Worm (Caenorhabditis elegans): Measurements from ENCODE around the gene attf-3.

The attf-3 gene

DNA sequence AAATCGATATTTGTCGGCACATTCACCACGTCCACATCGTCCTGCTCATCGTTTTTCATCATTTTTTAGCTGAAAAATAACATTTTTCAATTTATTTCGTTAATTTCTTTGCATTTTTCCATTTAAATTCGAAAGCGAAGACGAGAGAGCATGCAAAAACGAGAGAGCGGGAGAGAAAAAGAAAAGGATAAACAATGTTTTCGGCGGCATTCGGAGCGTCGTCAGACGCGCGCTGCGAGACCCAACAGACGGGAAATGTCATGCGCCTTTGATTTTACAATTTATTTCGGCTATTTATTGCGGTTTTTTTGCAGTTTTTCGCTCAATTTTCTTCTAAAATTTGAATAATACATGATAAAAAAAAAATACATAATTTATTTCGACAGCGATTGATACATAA is at the start of gene attf-3:
attf-3 (minus strand) TSS at position 69 of the 400 bp plus-strand sequence.
- no peak for TF ChIP-seq flh-1 (GFP tag; optimal IDR thresholded peaks at IDR 0.05)
- TF ChIP-seq lin-13 (tag; optimal IDR thresholded peaks at IDR 0.05): peak; percentile 56
- peak; percentile 50 for TF ChIP-seq ceh-39 (tag; optimal IDR thresholded peaks at IDR 0.05)
- no peak for TF ChIP-seq snpc-4 (tag; optimal IDR thresholded peaks at IDR 0.05)
- no peak for TF ChIP-seq unc-62 (GFP tag; optimal IDR thresholded peaks at IDR 0.05)
- no peak for TF ChIP-seq mls-2 (tag; optimal IDR thresholded peaks at IDR 0.05)
- TF ChIP-seq ceh-83 (GFP tag; optimal IDR thresholded peaks at IDR 0.05): no peak
- no peak for TF ChIP-seq drap-1 (GFP tag; optimal IDR thresholded peaks at IDR 0.05)
- TF ChIP-seq pha-4 (tag; optimal IDR thresholded peaks at IDR 0.05): peak; percentile 46
- peak; percentile 71 for TF ChIP-seq lsy-2 (tag; optimal IDR thresholded peaks at IDR 0.05)
- TF ChIP-seq ztf-11 (tag; optimal IDR thresholded peaks at IDR 0.05): no peak
- TF ChIP-seq mep-1 (tag; optimal IDR thresholded peaks at IDR 0.05): peak; percentile 78
- peak; percentile 13 for TF ChIP-seq hlh-1 (tag; optimal IDR thresholded peaks at IDR 0.05)
- peak; percentile 61 for TF ChIP-seq ces-1 (GFP tag; optimal IDR thresholded peaks at IDR 0.05)
- no peak for TF ChIP-seq ceh-43 (GFP tag; optimal IDR thresholded peaks at IDR 0.05)
- no peak for TF ChIP-seq nhr-2 (tag; optimal IDR thresholded peaks at IDR 0.05)
- TF ChIP-seq nhr-237 (tag; optimal IDR thresholded peaks at IDR 0.05): peak; percentile 68
- no peak for TF ChIP-seq sem-2 (GFP tag; optimal IDR thresholded peaks at IDR 0.05)

DNA sequence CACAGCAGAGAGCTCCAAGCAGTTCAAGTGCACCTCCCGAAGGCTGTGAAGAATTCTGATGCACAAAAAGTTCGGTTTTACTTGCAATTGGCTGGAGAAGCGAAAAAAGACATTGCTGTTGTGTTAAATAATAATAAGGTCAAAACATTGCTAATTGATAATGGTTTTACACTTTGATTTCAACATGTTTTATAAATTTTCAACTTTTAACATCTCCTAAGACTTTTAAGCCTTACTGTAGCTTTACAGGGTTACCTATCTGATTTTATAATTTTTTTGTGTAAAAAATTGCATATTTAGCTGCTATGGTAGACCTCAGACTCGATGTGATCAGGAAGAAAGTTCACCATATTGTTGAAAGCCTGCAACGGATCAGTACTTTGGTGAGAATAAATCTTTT is 48.0 kb upstream of the attf-3 start, which contains the start of gene pals-25:
pals-25 (plus strand) TSS at position 301 of the 400 bp plus-strand sequence.
- no peak for TF ChIP-seq lin-13 (tag; optimal IDR thresholded peaks at IDR 0.05)
- TF ChIP-seq elt-3 (tag; optimal IDR thresholded peaks at IDR 0.05): no peak
- no peak for TF ChIP-seq hlh-1 (tag; optimal IDR thresholded peaks at IDR 0.05)
- TF ChIP-seq ces-1 (GFP tag; optimal IDR thresholded peaks at IDR 0.05): no peak
- no peak for TF ChIP-seq mep-1 (tag; optimal IDR thresholded peaks at IDR 0.05)
- no peak for TF ChIP-seq lin-32 (GFP tag; optimal IDR thresholded peaks at IDR 0.05)
- TF ChIP-seq elt-1 (tag; optimal IDR thresholded peaks at IDR 0.05; ENCODE audit: borderline replicate concordance, insufficient read depth): no peak
- TF ChIP-seq M03D4.4 (tag; optimal IDR thresholded peaks at IDR 0.05): no peak
- no peak for TF ChIP-seq ceh-39 (tag; optimal IDR thresholded peaks at IDR 0.05)
- no peak for TF ChIP-seq cnd-1 (tag; optimal IDR thresholded peaks at IDR 0.05)
- no peak for TF ChIP-seq unc-39 (tag; optimal IDR thresholded peaks at IDR 0.05)
- TF ChIP-seq mls-2 (tag; optimal IDR thresholded peaks at IDR 0.05): no peak
- TF ChIP-seq zip-8 (tag; optimal IDR thresholded peaks at IDR 0.05): no peak
- no peak for TF ChIP-seq sem-2 (GFP tag; optimal IDR thresholded peaks at IDR 0.05)
- no peak for TF ChIP-seq lsy-2 (tag; optimal IDR thresholded peaks at IDR 0.05)
- no peak for TF ChIP-seq nhr-28 (tag; optimal IDR thresholded peaks at IDR 0.05)
- TF ChIP-seq ceh-83 (GFP tag; optimal IDR thresholded peaks at IDR 0.05): no peak

DNA sequence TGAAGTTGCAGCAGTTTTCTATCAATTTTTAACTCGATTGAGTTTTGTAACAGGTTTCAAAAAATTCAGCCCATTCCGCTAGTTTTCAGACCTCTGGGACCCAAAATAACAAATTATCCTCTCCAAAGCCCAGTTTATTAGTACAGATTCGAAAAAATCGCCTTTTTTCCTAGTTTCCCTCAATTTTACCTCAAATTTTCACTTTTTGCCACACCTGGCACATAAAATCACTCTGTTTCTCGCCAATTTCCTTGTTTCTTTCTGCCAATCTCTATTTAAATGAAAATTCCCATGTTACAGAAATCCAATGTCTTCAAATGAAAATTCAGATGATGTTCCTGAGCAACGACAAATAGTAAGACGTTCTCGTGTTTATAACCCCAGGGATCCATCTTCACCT is 45.9 kb upstream of the attf-3 start, which contains the start of gene pals-22:
pals-22 (plus strand) TSS at position 301 of the 400 bp plus-strand sequence.
- TF ChIP-seq unc-62 (GFP tag; optimal IDR thresholded peaks at IDR 0.05): no peak

DNA sequence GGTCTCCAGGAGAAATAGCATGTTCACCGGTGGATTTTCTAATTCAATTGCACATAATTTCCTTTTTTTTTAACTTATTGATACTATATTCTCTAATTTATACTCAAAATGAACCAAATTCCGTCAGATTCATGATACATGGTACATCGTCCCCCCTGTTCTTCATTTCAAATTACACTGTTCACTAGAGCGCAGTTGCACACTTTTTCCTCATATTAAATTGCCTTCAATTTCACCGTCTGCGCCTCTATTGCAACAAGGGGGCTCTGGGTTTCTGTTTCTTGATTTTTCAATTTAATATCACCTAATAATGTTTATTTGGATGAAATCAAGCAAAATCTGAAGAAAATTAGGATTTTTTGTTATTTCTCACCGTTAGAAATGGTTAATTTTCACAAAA is 45.4 kb upstream of the attf-3 start:
- TF ChIP-seq mab-5 (tag; optimal IDR thresholded peaks at IDR 0.05) (peak; percentile 39), lsy-2 (tag; optimal IDR thresholded peaks at IDR 0.05) (peak; percentile 34), nhr-28 (tag; optimal IDR thresholded peaks at IDR 0.05) (no peak), ceh-39 (tag; optimal IDR thresholded peaks at IDR 0.05) (no peak), nhr-237 (tag; optimal IDR thresholded peaks at IDR 0.05) (peak; percentile 11), unc-39 (tag; optimal IDR thresholded peaks at IDR 0.05) (no peak), mep-1 (tag; optimal IDR thresholded peaks at IDR 0.05) (peak; percentile 45), nhr-12 (tag; optimal IDR thresholded peaks at IDR 0.05) (no peak), drap-1 (GFP tag; optimal IDR thresholded peaks at IDR 0.05) (no peak), unc-120 (tag; optimal IDR thresholded peaks at IDR 0.05; ENCODE audit: poor library complexity, severe bottlenecking) (peak; percentile 3), pha-4 (tag; optimal IDR thresholded peaks at IDR 0.05) (peak; percentile 52), sem-2 (GFP tag; optimal IDR thresholded peaks at IDR 0.05) (no peak), ces-1 (GFP tag; optimal IDR thresholded peaks at IDR 0.05) (peak; percentile 96), lin-13 (tag; optimal IDR thresholded peaks at IDR 0.05) (no peak)

DNA sequence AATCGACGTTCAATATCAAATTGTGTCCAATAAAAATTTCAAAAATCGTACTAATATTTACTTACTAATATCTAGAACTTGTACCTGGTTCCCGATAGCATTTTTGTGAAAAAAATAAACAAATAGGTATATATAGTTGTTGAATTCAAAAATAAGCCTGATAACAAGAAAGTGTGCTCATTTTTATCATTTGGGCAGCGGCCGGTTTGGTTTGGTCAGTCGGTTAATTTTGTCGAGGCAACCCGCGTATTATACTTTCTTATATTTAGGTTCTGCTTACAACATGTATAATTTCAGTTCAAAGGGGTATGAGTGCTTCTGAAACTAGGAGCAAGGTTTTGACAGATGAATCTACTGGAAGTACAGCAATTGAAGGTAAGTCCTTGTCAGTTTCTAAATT is 44.5 kb upstream of the attf-3 start, which contains the start of the genes nhr-280 and C29F9.2:
nhr-280 (minus strand) TSS at position 101 of the 400 bp plus-strand sequence.
C29F9.2 (plus strand) TSS at position 298 of the 400 bp plus-strand sequence.
- TF ChIP-seq nhr-237 (tag; optimal IDR thresholded peaks at IDR 0.05): no peak
- TF ChIP-seq tbx-8 (GFP tag; optimal IDR thresholded peaks at IDR 0.05): no peak
- TF ChIP-seq cnd-1 (tag; optimal IDR thresholded peaks at IDR 0.05): no peak
- TF ChIP-seq lin-13 (tag; optimal IDR thresholded peaks at IDR 0.05): no peak
- no peak for TF ChIP-seq nhr-12 (tag; optimal IDR thresholded peaks at IDR 0.05)
- TF ChIP-seq unc-39 (tag; optimal IDR thresholded peaks at IDR 0.05): no peak
- no peak for TF ChIP-seq ces-1 (GFP tag; optimal IDR thresholded peaks at IDR 0.05)
